Fruit fly (Drosophila melanogaster) whole organism, wandering third instar larva: ENCODE results near the gene Arpc2.

Experiments used
- Abd-B ChIP-seq: fragments of >200 bp; optimal IDR thresholded peaks from 2 replicates; lab custom pipeline; 2017; ENCODE audit warnings: missing biosample characterization, missing genetic modification characterization
- Vsx2 ChIP-seq: fragments of 200-300, 225-300 bp; sonication (Bioruptor generic); optimal IDR thresholded peaks from 2 replicates; lab custom pipeline; 2018; ENCODE audit warnings: missing biosample characterization, missing genetic modification characterization; ENCODE audit not compliant: partially characterized antibody
- h ChIP-seq: fragments of 200-800 bp; sonication (Bioruptor generic); optimal IDR thresholded peaks from 3 replicates; lab custom pipeline; 2016; ENCODE audit warnings: missing biosample characterization, mild to moderate bottlenecking, missing genetic modification characterization
- lola ChIP-seq: fragments of >200 bp; optimal IDR thresholded peaks from 2 replicates; lab custom pipeline; 2017; ENCODE audit warnings: missing biosample characterization, missing genetic modification characterization
- psq ChIP-seq: fragments of 200-800 bp; sonication (Bioruptor generic); optimal IDR thresholded peaks from 3 replicates; lab custom pipeline; 2017; ENCODE audit warnings: missing biosample characterization, mild to moderate bottlenecking, missing genetic modification characterization, moderate library complexity
- woc ChIP-seq: sonication (Bioruptor generic); optimal IDR thresholded peaks from 2 replicates; lab custom pipeline; 2016; ENCODE audit warnings: missing biosample characterization, mild to moderate bottlenecking, missing genetic modification characterization

DNA sequence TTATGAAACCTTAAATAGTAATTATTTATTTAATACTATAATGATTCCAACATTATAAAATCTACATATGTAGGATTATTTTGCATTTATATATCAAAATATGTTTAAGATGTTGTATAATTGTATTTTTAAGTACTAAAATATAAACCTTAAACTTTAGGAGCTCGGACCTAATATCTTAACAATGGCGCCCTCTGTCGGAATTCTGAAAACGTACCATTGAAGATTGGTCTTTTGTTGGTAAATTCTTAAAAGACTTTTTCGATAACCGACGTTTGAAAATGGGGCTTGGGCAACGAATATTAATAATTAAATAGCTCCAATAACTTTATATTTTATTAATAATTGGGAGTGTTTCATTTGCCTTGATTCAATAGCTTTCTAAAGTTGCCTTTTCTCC is 21.0 kb downstream of the Arpc2 start:
- TF ChIP-seq lola (GFP tag; lab: Kevin White, UChicago) (no peak), psq (no peak), woc (GFP tag; lab: Kevin White, UChicago) (no peak), Vsx2 (GFP tag; lab: Kevin White, UChicago) (no peak), h (GFP tag; lab: Kevin White, UChicago) (no peak), Abd-B (GFP tag; lab: Kevin White, UChicago) (no peak)
